Fruit fly (Drosophila melanogaster) whole organism, embryonic: ENCODE results near the gene Muc68E.

Source experiments
- CG10147 ChIP-seq: fragments of 200-800 bp; sonication (Bioruptor generic); optimal IDR thresholded peaks from 2 replicates; lab custom pipeline; 2019; ENCODE audit warnings: missing biosample characterization, mild to moderate bottlenecking, missing genetic modification characterization, moderate library complexity
- CG10274 ChIP-seq: fragments of 200-800 bp; sonication (Bioruptor generic); optimal IDR thresholded peaks from 3 replicates; lab custom pipeline; 2017; ENCODE audit warnings: missing biosample characterization, mild to moderate bottlenecking, missing genetic modification characterization
- CG10565 ChIP-seq: fragments of 200-800 bp; sonication (Bioruptor generic); optimal IDR thresholded peaks from 3 replicates; lab custom pipeline; 2016; ENCODE audit warnings: missing biosample characterization, mild to moderate bottlenecking, missing genetic modification characterization
- CG11085 ChIP-seq: fragments of 200-800 bp; sonication (Bioruptor generic); IDR thresholded peaks from 2 replicates; pipeline ENCODE4 v1.3.6; 2022; ENCODE audit warnings: missing biosample characterization, missing genetic modification characterization
- CG14014 ChIP-seq: fragments of 200-800 bp; sonication (Bioruptor generic); IDR thresholded peaks from 2 replicates; pipeline ENCODE4 v1.3.6; 2022; ENCODE audit warnings: missing biosample characterization, missing genetic modification characterization
- CG15073 ChIP-seq: fragments of 200-800 bp; sonication (Bioruptor generic); optimal IDR thresholded peaks from 2 replicates; lab custom pipeline; 2016; ENCODE audit warnings: missing biosample characterization, missing genetic modification characterization
- CG1602 ChIP-seq: fragments of 200-800 bp; sonication (Bioruptor generic); optimal IDR thresholded peaks from 3 replicates; lab custom pipeline; 2016; ENCODE audit warnings: missing biosample characterization, missing genetic modification characterization
- CG16815 ChIP-seq: fragments of 200-800 bp; sonication (Bioruptor generic); optimal IDR thresholded peaks from 3 replicates; lab custom pipeline; 2017; ENCODE audit warnings: missing biosample characterization, mild to moderate bottlenecking, missing genetic modification characterization
- CG2875 ChIP-seq: fragments of 200-800 bp; sonication (Bioruptor generic); optimal IDR thresholded peaks from 2 replicates; lab custom pipeline; 2017; ENCODE audit warnings: missing biosample characterization, mild to moderate bottlenecking, missing genetic modification characterization, missing genetic modification reagents
- CG3281 ChIP-seq: fragments of 200-800 bp; sonication (Bioruptor generic); optimal IDR thresholded peaks from 3 replicates; lab custom pipeline; 2017; ENCODE audit warnings: missing biosample characterization, mild to moderate bottlenecking, missing genetic modification characterization
- CG3726 ChIP-seq: fragments of 200-800 bp; sonication (Bioruptor generic); IDR thresholded peaks from 3 replicates; pipeline ENCODE4, ENCODE4 v1.3.6; 2022; ENCODE audit warnings: missing biosample characterization, missing genetic modification characterization
- CG4282 ChIP-seq: fragments of 200-800 bp; sonication (Bioruptor generic); optimal IDR thresholded peaks from 2 replicates; lab custom pipeline; 2016; ENCODE audit warnings: missing biosample characterization, missing genetic modification characterization
- CG4617 ChIP-seq: fragments of 200-800 bp; sonication (Bioruptor generic); optimal IDR thresholded peaks from 3 replicates; lab custom pipeline; 2016; ENCODE audit warnings: missing biosample characterization, missing genetic modification characterization, borderline replicate concordance
- CG4820 ChIP-seq: fragments of 200-800 bp; sonication (Bioruptor generic); optimal IDR thresholded peaks from 3 replicates; lab custom pipeline; 2016; ENCODE audit warnings: missing biosample characterization, missing genetic modification characterization
- CG6791 ChIP-seq: fragments of 200-800 bp; sonication (Bioruptor generic); IDR thresholded peaks from 3 replicates; pipeline ENCODE4 v1.3.6; 2022; ENCODE audit warnings: missing biosample characterization, missing genetic modification characterization; ENCODE audit not compliant: partially characterized antibody
- CG7745 ChIP-seq: fragments of 200-800 bp; sonication (Bioruptor generic); optimal IDR thresholded peaks from 2 replicates; lab custom pipeline; 2018; ENCODE audit warnings: missing biosample characterization, mild to moderate bottlenecking, missing genetic modification characterization, moderate library complexity
- CG7928 ChIP-seq: fragments of 200-800 bp; sonication (Bioruptor generic); optimal IDR thresholded peaks from 2 replicates; lab custom pipeline; 2017; ENCODE audit warnings: missing biosample characterization, mild to moderate bottlenecking, missing genetic modification characterization
- CG8944 ChIP-seq: fragments of 200-800 bp; sonication (Bioruptor generic); optimal IDR thresholded peaks from 3 replicates; lab custom pipeline; 2016; ENCODE audit warnings: missing biosample characterization, missing genetic modification characterization
- GATAe ChIP-seq: fragments of 200-800 bp; sonication (Bioruptor generic); conservative IDR thresholded peaks from 2 replicates; pipeline ENCODE4 v1.3.6; 2022; ENCODE audit warnings: missing biosample characterization, missing genetic modification characterization
- H2.0 ChIP-seq: fragments of 200-800 bp; sonication (Bioruptor generic); IDR thresholded peaks from 2 replicates; pipeline ENCODE4 v1.3.6; 2022; ENCODE audit warnings: missing biosample characterization, missing genetic modification characterization
- HLHmδ ChIP-seq: fragments of 200-800 bp; sonication (Bioruptor generic); optimal IDR thresholded peaks from 2 replicates; lab custom pipeline; 2018; ENCODE audit warnings: missing biosample characterization, mild to moderate bottlenecking, missing genetic modification characterization, moderate library complexity
- Hmr ChIP-seq: fragments of 200-800 bp; sonication (Bioruptor generic); optimal IDR thresholded peaks from 3 replicates; lab custom pipeline; 2017; ENCODE audit warnings: mild to moderate bottlenecking, missing biosample characterization, missing genetic modification reagents, missing genetic modification characterization
- Kr ChIP-seq: fragments of 200-800 bp; sonication (Bioruptor generic); optimal IDR thresholded peaks from 2 replicates; lab custom pipeline; 2017; ENCODE audit warnings: missing biosample characterization, mild to moderate bottlenecking, missing genetic modification characterization
- MTF-1 ChIP-seq: fragments of 200-800 bp; sonication (Bioruptor generic); optimal IDR thresholded peaks from 2 replicates; lab custom pipeline; 2018; ENCODE audit warnings: missing biosample characterization, mild to moderate bottlenecking, missing genetic modification characterization, borderline replicate concordance
- Mad ChIP-seq: fragments of 200-800 bp; sonication (Bioruptor generic); optimal IDR thresholded peaks from 2 replicates; lab custom pipeline; 2016; ENCODE audit warnings: missing biosample characterization, missing genetic modification characterization
- Mrtf ChIP-seq: fragments of 200-800 bp; sonication (Bioruptor generic); IDR thresholded peaks from 3 replicates; pipeline ENCODE4 v1.3.6; 2022; ENCODE audit warnings: missing biosample characterization, missing genetic modification characterization
- Optix ChIP-seq: fragments of 200-800 bp; sonication (Bioruptor generic); IDR thresholded peaks from 3 replicates; pipeline ENCODE4 v1.3.6; 2022; ENCODE audit warnings: missing biosample characterization, missing genetic modification characterization
- Rfx ChIP-seq: fragments of 200-800 bp; sonication (Bioruptor generic); IDR thresholded peaks from 2 replicates; pipeline ENCODE4 v1.3.6; 2022; ENCODE audit warnings: missing biosample characterization, missing genetic modification characterization
- Xrp1 ChIP-seq: fragments of 200-800 bp; sonication (Bioruptor generic); IDR thresholded peaks from 2 replicates; pipeline ENCODE4 v1.3.6; 2022; ENCODE audit warnings: missing biosample characterization, missing genetic modification characterization
- bsh ChIP-seq, 2 experiments: fragments of 200-800 bp; sonication (Bioruptor generic); optimal IDR thresholded peaks; 2 replicates each; lab custom pipeline; 2017 to 2018; ENCODE audit warnings: mild to moderate bottlenecking in 2 of 2, missing biosample characterization in 2 of 2, missing genetic modification characterization in 2 of 2, moderate library complexity in 1 of 2
- chm ChIP-seq: fragments of 200-800 bp; sonication (Bioruptor generic); IDR thresholded peaks from 2 replicates; pipeline ENCODE4 v1.3.6; 2022; ENCODE audit warnings: missing biosample characterization, missing genetic modification characterization
- chn ChIP-seq: fragments of 200-800 bp; sonication (Bioruptor generic); optimal IDR thresholded peaks from 2 replicates; lab custom pipeline; 2016; ENCODE audit warnings: missing biosample characterization, missing genetic modification characterization
- crol ChIP-seq: fragments of 200-800 bp; sonication (Bioruptor generic); IDR thresholded peaks from 2 replicates; pipeline ENCODE4 v1.3.6; 2022; ENCODE audit warnings: missing biosample characterization, missing genetic modification characterization
- exex ChIP-seq: fragments of 200-800 bp; sonication (Bioruptor generic); optimal IDR thresholded peaks from 4 replicates; lab custom pipeline; 2018; ENCODE audit warnings: missing biosample characterization, mild to moderate bottlenecking, missing genetic modification characterization, moderate library complexity
- fru ChIP-seq: fragments of >200 bp; optimal IDR thresholded peaks from 2 replicates; lab custom pipeline; 2017
- gro ChIP-seq: fragments of 200-800 bp; sonication (Bioruptor generic); optimal IDR thresholded peaks from 2 replicates; lab custom pipeline; 2016; ENCODE audit warnings: missing biosample characterization, missing genetic modification characterization
- gsb ChIP-seq: fragments of 200-800 bp; sonication (Bioruptor generic); IDR thresholded peaks from 2 replicates; pipeline ENCODE4 v1.3.6; 2022; ENCODE audit warnings: missing biosample characterization, missing genetic modification characterization
- gsb-n ChIP-seq: fragments of 200-800 bp; sonication (Bioruptor generic); optimal IDR thresholded peaks from 3 replicates; lab custom pipeline; 2018; ENCODE audit warnings: missing biosample characterization, mild to moderate bottlenecking, missing genetic modification characterization
- jigr1 ChIP-seq: fragments of 200-800 bp; sonication (Bioruptor generic); IDR thresholded peaks from 3 replicates; pipeline ENCODE4 v1.3.6; 2022; ENCODE audit warnings: missing biosample characterization, missing genetic modification characterization
- jumu ChIP-seq: fragments of 200-800 bp; sonication (Bioruptor generic); optimal IDR thresholded peaks from 3 replicates; lab custom pipeline; 2016; ENCODE audit warnings: missing biosample characterization, missing genetic modification characterization
- pho ChIP-seq: fragments of 200-800 bp; sonication (Bioruptor generic); optimal IDR thresholded peaks from 2 replicates; lab custom pipeline; 2016; ENCODE audit warnings: missing biosample characterization, missing genetic modification characterization
- prd ChIP-seq, 3 experiments: fragments of >200 bp in 2 of 3; fragments of 200-800 bp in 1 of 3; sonication (Bioruptor generic) in 1 of 3; optimal IDR thresholded peaks in 2 of 3; IDR thresholded peaks in 1 of 3; 2 replicates in 2 of 3; 3 replicates in 1 of 3; pipeline versions ENCODE4 v1.3.6 to Lab custom; 2017 to 2022; ENCODE audit warnings: missing biosample characterization in 1 of 3, missing genetic modification characterization in 1 of 3
- sc ChIP-seq, 3 experiments: fragments of >200 bp in 2 of 3; fragments of 200-800 bp in 1 of 3; sonication (Bioruptor generic) in 1 of 3; optimal IDR thresholded peaks; 2 replicates in 2 of 3; 3 replicates in 1 of 3; lab custom pipeline; 2017; ENCODE audit warnings: mild to moderate bottlenecking in 1 of 3, missing biosample characterization in 1 of 3, missing genetic modification characterization in 1 of 3, missing genetic modification reagents in 1 of 3
- tap ChIP-seq: fragments of 200-800 bp; optimal IDR thresholded peaks from 3 replicates; lab custom pipeline; 2019; ENCODE audit warnings: missing biosample characterization, mild to moderate bottlenecking, missing genetic modification characterization, moderate library complexity
- tgo ChIP-seq: fragments of 200-800 bp; sonication (Bioruptor generic); IDR thresholded peaks from 3 replicates; pipeline ENCODE4 v1.3.6; 2022; ENCODE audit warnings: missing biosample characterization, missing genetic modification characterization
- tna ChIP-seq: fragments of 200-800 bp; sonication (Bioruptor generic); IDR thresholded peaks from 2 replicates; pipeline ENCODE4 v1.3.6; 2022; ENCODE audit warnings: missing biosample characterization, missing genetic modification characterization; ENCODE audit not compliant: partially characterized antibody
- zf30C ChIP-seq: fragments of 200-800 bp; sonication (Bioruptor generic); optimal IDR thresholded peaks from 3 replicates; lab custom pipeline; 2018; ENCODE audit warnings: missing biosample characterization, mild to moderate bottlenecking, missing genetic modification characterization

Muc68E gene

dm6 chr3L:12002321-12003248 is 29.8 kb upstream of the Muc68E start, which contains the start of the genes Pop2 and CG6928 (continued):
- TF ChIP-seq CG3726 (GFP tag; lab: Robert Waterston, UW) (0 out of 3 replicates have a peak, but pooled peaks have one; percentile 21), Mad (GFP tag; lab: Kevin White, UChicago) (peak; percentile 82), Optix (GFP tag; lab: Robert Waterston, UW) (peak; percentile 66), tap (tag; lab: Kevin White, UChicago) (no peak), chm (GFP tag; lab: Robert Waterston, UW) (peak; percentile 29; the same call in 1 of the 2 replicates), sc (optimal IDR thresholded peaks at IDR 0.05; lab: Kevin White, UChicago) (no peak), sc (GFP tag; optimal IDR thresholded peaks at IDR 0.05; lab: Kevin White, UChicago) (no peak), Hmr (GFP tag; lab: Kevin White, UChicago) (peak; percentile 79), crol (GFP tag; lab: Robert Waterston, UW) (peak; percentile 96), bsh (GFP tag; optimal IDR thresholded peaks at IDR 0.05; lab: Kevin White, UChicago) (peak in 1 of 2 experiments; percentile 39), CG14014 (GFP tag; lab: Robert Waterston, UW) (peak; percentile 63; the same call in 1 of the 2 replicates), CG10147 (GFP tag; lab: Kevin White, UChicago) (no peak), tna (GFP tag; lab: Robert Waterston, UW) (peak; percentile 34; the same call in 1 of the 2 replicates), CG6791 (GFP tag; lab: Robert Waterston, UW) (peak; percentile 71), fru (lab: Kevin White, UChicago) (no peak), CG4820 (GFP tag; lab: Kevin White, UChicago) (peak; percentile 71), CG4617 (GFP tag; lab: Kevin White, UChicago) (peak; percentile 97), CG10565 (GFP tag; lab: Kevin White, UChicago) (peak; percentile 43), CG10274 (GFP tag; lab: Kevin White, UChicago) (peak; percentile 20), pho (peak; percentile 88), CG1602 (peak; percentile 81), H2.0 (GFP tag; lab: Robert Waterston, UW) (peak; percentile 60), tgo (GFP tag; lab: Robert Waterston, UW) (peak; percentile 45; the same call in 2 of the 3 replicates), Xrp1 (peak; percentile 59), gsb (0 out of 2 replicates have a peak, but pooled peaks have one; percentile 37), jumu (peak; percentile 84), Mrtf (peak; percentile 47; the same call in 1 of the 3 replicates), CG2875 (no peak), jigr1 (GFP tag; lab: Robert Waterston, UW) (no peak), CG15073 (GFP tag; lab: Kevin White, UChicago) (no peak), CG4282 (GFP tag; lab: Kevin White, UChicago) (peak; percentile 89), CG11085 (GFP tag; lab: Robert Waterston, UW) (peak; percentile 56; the same call in 1 of the 2 replicates), Rfx (GFP tag; lab: Robert Waterston, UW) (peak; percentile 82), gro (GFP tag; lab: Kevin White, UChicago) (peak; percentile 71), CG16815 (peak; percentile 56), GATAe (no peak), prd (optimal IDR thresholded peaks at IDR 0.05; lab: Kevin White, UChicago) (no peak), prd (GFP tag; IDR thresholded peaks at IDR 0.05; lab: Robert Waterston, UW) (peak; percentile 80), CG3281 (GFP tag; lab: Kevin White, UChicago) (peak; percentile 52), chn (GFP tag; lab: Kevin White, UChicago) (peak; percentile 87), zf30C (no peak), MTF-1 (GFP tag; lab: Kevin White, UChicago) (no peak), HLHmδ (GFP tag; lab: Kevin White, UChicago) (no peak), exex (no peak), CG7928 (GFP tag; lab: Kevin White, UChicago) (peak; percentile 79), CG8944 (peak; percentile 87), gsb-n (tag; lab: Kevin White, UChicago) (peak; percentile 1), CG7745 (tag; lab: Kevin White, UChicago) (no peak), Kr (no peak)
